Comparison of ENCODE assay signal across 1 fruit fly cellular context in the genomic region with DNA sequence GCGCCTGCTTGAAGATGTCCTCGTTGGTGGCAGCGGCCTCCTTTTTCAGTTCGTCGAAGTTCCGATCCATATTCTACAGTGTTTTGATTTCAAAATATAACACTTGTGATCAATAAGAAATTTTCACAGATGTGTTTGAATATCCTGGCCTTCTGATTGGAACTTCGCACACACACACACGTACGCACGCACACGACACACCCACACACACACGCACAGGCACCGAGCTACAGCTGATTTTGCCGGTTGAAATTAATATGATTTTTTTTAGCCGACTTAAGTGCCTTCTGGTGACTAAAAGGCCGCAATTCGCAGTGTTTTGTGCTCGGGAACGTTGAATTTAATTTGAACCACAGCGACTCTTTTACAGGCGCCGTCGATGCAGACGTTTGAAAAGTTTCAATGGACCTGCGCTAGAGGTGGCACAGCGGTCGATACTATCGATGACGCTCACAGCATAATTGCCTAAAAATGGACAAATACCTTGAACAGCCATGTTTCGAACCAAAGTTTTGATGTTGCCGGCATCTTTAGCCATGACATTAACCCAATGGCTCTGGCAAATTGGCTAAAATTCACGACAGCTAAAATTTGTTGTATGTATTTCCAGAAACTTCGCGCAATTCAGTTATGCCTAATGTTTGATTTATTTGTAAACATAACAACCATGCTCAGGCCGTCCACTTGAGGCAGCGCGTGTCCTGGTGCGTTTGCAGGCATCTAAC.
TF ChIP-seq lines count a peak whose summit lies in the region.

A gene (minus strand): TSS at position 415 of the 725 bp plus-strand sequence.

TF ChIP-seq in whole organism, embryonic, 481 proteins besides CTCF, POLR2A, EP300 and RAD21 (continued from another document and continues in another):
- TF ChIP-seq crc (GFP tag; optimal IDR thresholded peaks at IDR 0.05; lab: Kevin White, UChicago): no peak
- TF ChIP-seq CG1233 (GFP tag; optimal IDR thresholded peaks at IDR 0.05; lab: Kevin White, UChicago): no peak
- TF ChIP-seq CG14965 (GFP tag; optimal IDR thresholded peaks at IDR 0.05; lab: Kevin White, UChicago; ENCODE audit: borderline replicate concordance): no peak
- TF ChIP-seq fd102C (GFP tag; optimal IDR thresholded peaks at IDR 0.05; lab: Kevin White, UChicago): no peak
- peak; percentile 31; the same call in 1 of the 2 replicates for TF ChIP-seq Adf1 (GFP tag; IDR thresholded peaks at IDR 0.05; lab: Robert Waterston, UW)
- peak; percentile 99 for TF ChIP-seq gfzf (GFP tag; optimal IDR thresholded peaks at IDR 0.05; lab: Kevin White, UChicago)
- TF ChIP-seq CG8478 (optimal IDR thresholded peaks at IDR 0.05; lab: Kevin White, UChicago): peak; percentile 66
- TF ChIP-seq Rx (GFP tag; IDR thresholded peaks at IDR 0.05; lab: Robert Waterston, UW): no peak
- no peak for TF ChIP-seq CG4820 (GFP tag; optimal IDR thresholded peaks at IDR 0.05; lab: Kevin White, UChicago)
- peak; percentile 47 for TF ChIP-seq CG31365 (tag; optimal IDR thresholded peaks at IDR 0.05; lab: Kevin White, UChicago)
- peak; percentile 94 for TF ChIP-seq Lhr (GFP tag; optimal IDR thresholded peaks at IDR 0.05; lab: Kevin White, UChicago)
- TF ChIP-seq CG17568 (GFP tag; optimal IDR thresholded peaks at IDR 0.05; lab: Kevin White, UChicago): no peak
- no peak for TF ChIP-seq jing (GFP tag; optimal IDR thresholded peaks at IDR 0.05; lab: Kevin White, UChicago)
- peak in 1 of 2 experiments; percentile 1 for TF ChIP-seq Eip74EF (GFP tag; optimal IDR thresholded peaks at IDR 0.05; lab: Kevin White, UChicago)
- TF ChIP-seq slp2 (GFP tag; optimal IDR thresholded peaks at IDR 0.05; lab: Kevin White, UChicago): no peak
- TF ChIP-seq HHEX (GFP tag; optimal IDR thresholded peaks at IDR 0.05; lab: Kevin White, UChicago): no peak
- peak in 1 of 2 experiments; percentile 35 for TF ChIP-seq chif (GFP tag; optimal IDR thresholded peaks at IDR 0.05; lab: Kevin White, UChicago)
- TF ChIP-seq aop (GFP tag; IDR thresholded peaks at IDR 0.05; lab: Robert Waterston, UW): no peak
- TF ChIP-seq toy (GFP tag; IDR thresholded peaks at IDR 0.05; lab: Robert Waterston, UW): no peak
- no peak for TF ChIP-seq CG10366 (GFP tag; IDR thresholded peaks at IDR 0.05; lab: Robert Waterston, UW)
- TF ChIP-seq so (GFP tag; IDR thresholded peaks at IDR 0.05; lab: Robert Waterston, UW): no peak
- peak; percentile 48; the same call in 1 of the 2 replicates for TF ChIP-seq chm (GFP tag; IDR thresholded peaks at IDR 0.05; lab: Robert Waterston, UW)
- peak; percentile 35 for TF ChIP-seq Mad (GFP tag; optimal IDR thresholded peaks at IDR 0.05; lab: Kevin White, UChicago)
- peak; percentile 10 for TF ChIP-seq CG6654 (GFP tag; optimal IDR thresholded peaks at IDR 0.05; lab: Kevin White, UChicago)
- peak; percentile 8 for TF ChIP-seq CG7556 (GFP tag; optimal IDR thresholded peaks at IDR 0.05; lab: Kevin White, UChicago)
- no peak for TF ChIP-seq dimm (GFP tag; IDR thresholded peaks at IDR 0.05; lab: Robert Waterston, UW)
- peak; percentile 50; the same call in 1 of the 3 replicates for TF ChIP-seq CG17361 (GFP tag; IDR thresholded peaks at IDR 0.05; lab: Robert Waterston, UW)
- TF ChIP-seq CG11504 (tag; optimal IDR thresholded peaks at IDR 0.05; lab: Kevin White, UChicago): peak; percentile 93
- no peak for TF ChIP-seq btn (GFP tag; optimal IDR thresholded peaks at IDR 0.05; lab: Kevin White, UChicago)
- no peak for TF ChIP-seq grn (GFP tag; optimal IDR thresholded peaks at IDR 0.05; lab: Kevin White, UChicago)
- TF ChIP-seq Vsx1 (GFP tag; optimal IDR thresholded peaks at IDR 0.05; lab: Kevin White, UChicago): no peak
- peak; percentile 78 for TF ChIP-seq CHES-1-like (GFP tag; optimal IDR thresholded peaks at IDR 0.05; lab: Kevin White, UChicago)
- no peak; the same call in 1 of the 2 replicates for TF ChIP-seq CG8765 (GFP tag; IDR thresholded peaks at IDR 0.05; lab: Robert Waterston, UW)
- TF ChIP-seq Dip2 (GFP tag; IDR thresholded peaks at IDR 0.05; lab: Robert Waterston, UW): no peak
- TF ChIP-seq zen2 (GFP tag; IDR thresholded peaks at IDR 0.05; lab: Robert Waterston, UW; ENCODE audit: partially characterized antibody): peak; percentile 79
- TF ChIP-seq Xbp1 (GFP tag; optimal IDR thresholded peaks at IDR 0.05; lab: Kevin White, UChicago): peak; percentile 52
- no peak for TF ChIP-seq tap (tag; optimal IDR thresholded peaks at IDR 0.05; lab: Kevin White, UChicago)
- peak; percentile 56 for TF ChIP-seq CG7987 (GFP tag; optimal IDR thresholded peaks at IDR 0.05; lab: Kevin White, UChicago)
- peak; percentile 23 for TF ChIP-seq CG16863 (GFP tag; optimal IDR thresholded peaks at IDR 0.05; lab: Kevin White, UChicago)
- TF ChIP-seq phol (tag; optimal IDR thresholded peaks at IDR 0.05; lab: Kevin White, UChicago): peak; percentile 81
- TF ChIP-seq sisA (GFP tag; IDR thresholded peaks at IDR 0.05; lab: Robert Waterston, UW): no peak; the same call in 1 of the 2 replicates
- TF ChIP-seq Hand (GFP tag; optimal IDR thresholded peaks at IDR 0.05; lab: Kevin White, UChicago): no peak
- TF ChIP-seq CG2712 (tag; optimal IDR thresholded peaks at IDR 0.05; lab: Kevin White, UChicago): peak; percentile 60
- TF ChIP-seq CG12155 (GFP tag; optimal IDR thresholded peaks at IDR 0.05; lab: Kevin White, UChicago): peak; percentile 52
- TF ChIP-seq Atf6 (GFP tag; IDR thresholded peaks at IDR 0.05; lab: Robert Waterston, UW): no peak
- TF ChIP-seq schlank (tag; optimal IDR thresholded peaks at IDR 0.05; lab: Kevin White, UChicago): no peak
- TF ChIP-seq dysf (GFP tag; IDR thresholded peaks at IDR 0.05; lab: Robert Waterston, UW): 0 out of 3 replicates have a peak, but pooled peaks have one; percentile 12
- no peak for TF ChIP-seq B-H1 (GFP tag; IDR thresholded peaks at IDR 0.05; lab: Robert Waterston, UW)
- no peak for TF ChIP-seq lmd (GFP tag; IDR thresholded peaks at IDR 0.05; lab: Robert Waterston, UW)
- TF ChIP-seq HLH3B (GFP tag; IDR thresholded peaks at IDR 0.05; lab: Robert Waterston, UW): no peak
- TF ChIP-seq CG10654 (GFP tag; optimal IDR thresholded peaks at IDR 0.05; lab: Kevin White, UChicago): no peak
- TF ChIP-seq CG10979 (tag; optimal IDR thresholded peaks at IDR 0.05; lab: Kevin White, UChicago): peak; percentile 17
- peak; percentile 24 for TF ChIP-seq CG4424 (GFP tag; optimal IDR thresholded peaks at IDR 0.05; lab: Kevin White, UChicago)
- no peak for TF ChIP-seq Hmx (GFP tag; optimal IDR thresholded peaks at IDR 0.05; lab: Kevin White, UChicago)
- TF ChIP-seq H15 (GFP tag; IDR thresholded peaks at IDR 0.05; lab: Robert Waterston, UW): no peak
- no peak for TF ChIP-seq CG13123 (GFP tag; optimal IDR thresholded peaks at IDR 0.05; lab: Kevin White, UChicago)
- peak; percentile 96 for TF ChIP-seq Elba2 (GFP tag; optimal IDR thresholded peaks at IDR 0.05; lab: Kevin White, UChicago)
- no peak for TF ChIP-seq nau (GFP tag; optimal IDR thresholded peaks at IDR 0.05; lab: Kevin White, UChicago)
- TF ChIP-seq CG17328 (GFP tag; IDR thresholded peaks at IDR 0.05; lab: Robert Waterston, UW): no peak
- TF ChIP-seq lab (GFP tag; optimal IDR thresholded peaks at IDR 0.05; lab: Kevin White, UChicago): no peak
- no peak for TF ChIP-seq stc (GFP tag; IDR thresholded peaks at IDR 0.05; lab: Robert Waterston, UW)
- TF ChIP-seq ato (GFP tag; IDR thresholded peaks at IDR 0.05; lab: Robert Waterston, UW; ENCODE audit: partially characterized antibody): peak; percentile 67
- peak; percentile 93 for TF ChIP-seq E2f2 (GFP tag; IDR thresholded peaks at IDR 0.05; lab: Robert Waterston, UW)
- TF ChIP-seq NFAT (GFP tag; IDR thresholded peaks at IDR 0.05; lab: Robert Waterston, UW): peak; percentile 53; the same call in 1 of the 2 replicates
- 0 out of 3 replicates have a peak, but pooled peaks have one; percentile 9 for TF ChIP-seq CG11560 (tag; IDR thresholded peaks at IDR 0.05; lab: Robert Waterston, UW)
- TF ChIP-seq onecut (GFP tag; IDR thresholded peaks at IDR 0.05; lab: Robert Waterston, UW): 0 out of 2 replicates have a peak, but pooled peaks have one; percentile 4
- no peak for TF ChIP-seq crol (GFP tag; IDR thresholded peaks at IDR 0.05; lab: Robert Waterston, UW)
- no peak for TF ChIP-seq cad (GFP tag; optimal IDR thresholded peaks at IDR 0.05; lab: Kevin White, UChicago)
- TF ChIP-seq CG10565 (GFP tag; optimal IDR thresholded peaks at IDR 0.05; lab: Kevin White, UChicago): no peak
- no peak for TF ChIP-seq Fer3 (tag; optimal IDR thresholded peaks at IDR 0.05; lab: Kevin White, UChicago)
- no peak for TF ChIP-seq CG11398 (GFP tag; optimal IDR thresholded peaks at IDR 0.05; lab: Kevin White, UChicago)
- TF ChIP-seq mam (GFP tag; optimal IDR thresholded peaks at IDR 0.05; lab: Kevin White, UChicago): peak; percentile 32
- TF ChIP-seq wek (GFP tag; optimal IDR thresholded peaks at IDR 0.05; lab: Kevin White, UChicago): no peak
- TF ChIP-seq CG3847 (GFP tag; IDR thresholded peaks at IDR 0.05; lab: Robert Waterston, UW): peak; percentile 55; the same call in 1 of the 2 replicates
- TF ChIP-seq CG9876 (GFP tag; optimal IDR thresholded peaks at IDR 0.05; lab: Kevin White, UChicago): peak; percentile 59
- peak; percentile 72 for TF ChIP-seq jumu (GFP tag; optimal IDR thresholded peaks at IDR 0.05; lab: Kevin White, UChicago)
- peak; percentile 9 for TF ChIP-seq Atf-2 (GFP tag; optimal IDR thresholded peaks at IDR 0.05; lab: Kevin White, UChicago)
- TF ChIP-seq seq (GFP tag; IDR thresholded peaks at IDR 0.05; lab: Robert Waterston, UW): no peak
- peak; percentile 29 for TF ChIP-seq Deaf1 (tag; optimal IDR thresholded peaks at IDR 0.05; lab: Kevin White, UChicago)
- peak; percentile 95 for TF ChIP-seq Opbp (GFP tag; IDR thresholded peaks at IDR 0.05; lab: Robert Waterston, UW; ENCODE audit: partially characterized antibody)
- no peak for TF ChIP-seq ATbp (GFP tag; optimal IDR thresholded peaks at IDR 0.05; lab: Kevin White, UChicago)
- TF ChIP-seq CG6175 (GFP tag; IDR thresholded peaks at IDR 0.05; lab: Robert Waterston, UW): 0 out of 3 replicates have a peak, but pooled peaks have one; percentile 7
- TF ChIP-seq BEAF-32 (GFP tag; optimal IDR thresholded peaks at IDR 0.05; lab: Kevin White, UChicago): peak; percentile 98
- TF ChIP-seq CG1792 (GFP tag; optimal IDR thresholded peaks at IDR 0.05; lab: Kevin White, UChicago): peak; percentile 10
- TF ChIP-seq grau (tag; optimal IDR thresholded peaks at IDR 0.05; lab: Kevin White, UChicago): peak; percentile 37
- peak; percentile 82 for TF ChIP-seq HLH4C (GFP tag; IDR thresholded peaks at IDR 0.05; lab: Robert Waterston, UW; ENCODE audit: partially characterized antibody)
- TF ChIP-seq CG15269 (tag; optimal IDR thresholded peaks at IDR 0.05; lab: Kevin White, UChicago): no peak
- peak; percentile 88; the same call in 2 of the 3 replicates for TF ChIP-seq CG7963 (GFP tag; IDR thresholded peaks at IDR 0.05; lab: Robert Waterston, UW; ENCODE audit: partially characterized antibody)
- no peak for TF ChIP-seq CG13775 (GFP tag; optimal IDR thresholded peaks at IDR 0.05; lab: Kevin White, UChicago)
- TF ChIP-seq Camta (GFP tag; optimal IDR thresholded peaks at IDR 0.05; lab: Kevin White, UChicago): no peak
- TF ChIP-seq Sry-δ (GFP tag; optimal IDR thresholded peaks at IDR 0.05; lab: Kevin White, UChicago): peak; percentile 100
- peak; percentile 92 for TF ChIP-seq Scr (GFP tag; IDR thresholded peaks at IDR 0.05; lab: Robert Waterston, UW; ENCODE audit: partially characterized antibody)
- no peak for TF ChIP-seq CG17802 (tag; optimal IDR thresholded peaks at IDR 0.05; lab: Kevin White, UChicago)
- peak; percentile 88 for TF ChIP-seq Asciz (GFP tag; optimal IDR thresholded peaks at IDR 0.05; lab: Kevin White, UChicago)
- TF ChIP-seq Doc2 (GFP tag; IDR thresholded peaks at IDR 0.05; lab: Robert Waterston, UW): no peak
- TF ChIP-seq Taf1 (GFP tag; IDR thresholded peaks at IDR 0.05; lab: Robert Waterston, UW): no peak
- TF ChIP-seq Meics (GFP tag; optimal IDR thresholded peaks at IDR 0.05; lab: Kevin White, UChicago): no peak
- TF ChIP-seq Abd-B (GFP tag; optimal IDR thresholded peaks at IDR 0.05; lab: Kevin White, UChicago): peak; percentile 67
- TF ChIP-seq CG9932 (GFP tag; IDR thresholded peaks at IDR 0.05; lab: Robert Waterston, UW): peak; percentile 75
- peak; percentile 90 for TF ChIP-seq tna (GFP tag; IDR thresholded peaks at IDR 0.05; lab: Robert Waterston, UW; ENCODE audit: partially characterized antibody)
- peak; percentile 9 for TF ChIP-seq zen (tag; optimal IDR thresholded peaks at IDR 0.05; lab: Kevin White, UChicago)
- TF ChIP-seq CG13624 (GFP tag; optimal IDR thresholded peaks at IDR 0.05; lab: Kevin White, UChicago): peak; percentile 71
- TF ChIP-seq CG14441 (GFP tag; IDR thresholded peaks at IDR 0.05; lab: Robert Waterston, UW): no peak
- no peak for TF ChIP-seq otp (GFP tag; IDR thresholded peaks at IDR 0.05; lab: Robert Waterston, UW)
- no peak for TF ChIP-seq CG30431 (GFP tag; optimal IDR thresholded peaks at IDR 0.05; lab: Kevin White, UChicago)
- TF ChIP-seq CG10431 (GFP tag; optimal IDR thresholded peaks at IDR 0.05; lab: Kevin White, UChicago): no peak
- TF ChIP-seq crp (GFP tag; optimal IDR thresholded peaks at IDR 0.05; lab: Kevin White, UChicago): peak in 1 of 2 experiments; percentile 77
- TF ChIP-seq bigmax (GFP tag; optimal IDR thresholded peaks at IDR 0.05; lab: Kevin White, UChicago): no peak
- TF ChIP-seq yki (optimal IDR thresholded peaks at IDR 0.05; lab: Kevin White, UChicago): no peak
- TF ChIP-seq Spps (tag; optimal IDR thresholded peaks at IDR 0.05; lab: Kevin White, UChicago): no peak
- TF ChIP-seq CG9437 (GFP tag; optimal IDR thresholded peaks at IDR 0.05; lab: Kevin White, UChicago): no peak
- TF ChIP-seq CG3281 (GFP tag; optimal IDR thresholded peaks at IDR 0.05; lab: Kevin White, UChicago): no peak
- no peak for TF ChIP-seq Hr3 (GFP tag; optimal IDR thresholded peaks at IDR 0.05; lab: Kevin White, UChicago)
- peak; percentile 85 for TF ChIP-seq sens (GFP tag; lab: Kevin White, UChicago)
- peak; percentile 40 for TF ChIP-seq dm (GFP tag; optimal IDR thresholded peaks at IDR 0.05; lab: Kevin White, UChicago)
- peak; percentile 6 for TF ChIP-seq CG10543 (GFP tag; optimal IDR thresholded peaks at IDR 0.05; lab: Kevin White, UChicago)
- TF ChIP-seq lola (GFP tag; optimal IDR thresholded peaks at IDR 0.05; lab: Kevin White, UChicago): no peak
- TF ChIP-seq CG8281 (tag; optimal IDR thresholded peaks at IDR 0.05; lab: Kevin White, UChicago): no peak
- TF ChIP-seq p53 (GFP tag; optimal IDR thresholded peaks at IDR 0.05; lab: Kevin White, UChicago): peak; percentile 71
- TF ChIP-seq CG7786 (GFP tag; optimal IDR thresholded peaks at IDR 0.05; lab: Kevin White, UChicago): peak; percentile 29
- peak; percentile 30 for TF ChIP-seq CG18599 (GFP tag; optimal IDR thresholded peaks at IDR 0.05; lab: Kevin White, UChicago)
- no peak for TF ChIP-seq CG11085 (GFP tag; IDR thresholded peaks at IDR 0.05; lab: Robert Waterston, UW)
- TF ChIP-seq CG9797 (GFP tag; optimal IDR thresholded peaks at IDR 0.05; lab: Kevin White, UChicago): peak; percentile 80
